Fruit fly (Drosophila melanogaster) whole organism, adult: ENCODE results near the gene aos.

Experiments
- CG11617 ChIP-seq: fragments of 200-800 bp; sonication (Bioruptor generic); optimal IDR thresholded peaks from 2 replicates; lab custom pipeline; 2017; ENCODE audit warnings: mild to moderate bottlenecking, missing biosample characterization, missing genetic modification reagents, missing genetic modification characterization
- CG12768 ChIP-seq: fragments of 200-800 bp; sonication (Bioruptor generic); optimal IDR thresholded peaks from 2 replicates; lab custom pipeline; 2017; ENCODE audit warnings: missing biosample characterization, missing genetic modification characterization, mild to moderate bottlenecking, moderate library complexity, missing genetic modification reagents
- CG14711 ChIP-seq: fragments of 200-800 bp; sonication (Bioruptor generic); optimal IDR thresholded peaks from 2 replicates; lab custom pipeline; 2018; ENCODE audit warnings: missing biosample characterization, mild to moderate bottlenecking, missing genetic modification characterization, moderate library complexity
- CG1620 ChIP-seq: fragments of 200-800 bp; sonication (Bioruptor generic); optimal IDR thresholded peaks from 2 replicates; lab custom pipeline; 2016; ENCODE audit warnings: missing biosample characterization, missing genetic modification characterization
- CG33017 ChIP-seq: fragments of 200-800 bp; sonication (Bioruptor generic); optimal IDR thresholded peaks from 2 replicates; lab custom pipeline; 2018; ENCODE audit warnings: missing biosample characterization, mild to moderate bottlenecking, missing genetic modification characterization, moderate library complexity
- CG5204 ChIP-seq: fragments of 200-800 bp; sonication (Bioruptor generic); optimal IDR thresholded peaks from 2 replicates; lab custom pipeline; 2016; ENCODE audit warnings: missing biosample characterization, missing genetic modification characterization
- CG7045 ChIP-seq: fragments of 200-800 bp; sonication (Bioruptor generic); optimal IDR thresholded peaks from 2 replicates; lab custom pipeline; 2017; ENCODE audit warnings: missing biosample characterization, mild to moderate bottlenecking, missing genetic modification characterization
- CG7101 ChIP-seq: fragments of 200-800 bp; sonication (Bioruptor generic); optimal IDR thresholded peaks from 2 replicates; lab custom pipeline; 2018; ENCODE audit warnings: missing biosample characterization, mild to moderate bottlenecking, missing genetic modification characterization, moderate library complexity
- Clk ChIP-seq: fragments of 200-800 bp; sonication (Bioruptor generic); optimal IDR thresholded peaks from 2 replicates; lab custom pipeline; 2017; ENCODE audit warnings: missing biosample characterization, missing genetic modification characterization
- Crg-1 ChIP-seq: fragments of 200-800 bp; sonication (Bioruptor generic); optimal IDR thresholded peaks from 2 replicates; lab custom pipeline; 2016; ENCODE audit warnings: missing biosample characterization, missing genetic modification characterization
- Hr96 ChIP-seq: fragments of 200-800 bp; sonication (Bioruptor generic); optimal IDR thresholded peaks from 2 replicates; lab custom pipeline; 2016; ENCODE audit warnings: missing biosample characterization, missing genetic modification characterization
- Mnt ChIP-seq: fragments of 200-800 bp; sonication (Bioruptor generic); optimal IDR thresholded peaks from 2 replicates; lab custom pipeline; 2016; ENCODE audit warnings: missing biosample characterization, mild to moderate bottlenecking, missing genetic modification characterization
- bab1 ChIP-seq: fragments of 200-800 bp; sonication (Bioruptor generic); optimal IDR thresholded peaks from 3 replicates; lab custom pipeline; 2019; ENCODE audit warnings: missing biosample characterization, mild to moderate bottlenecking, missing genetic modification characterization, moderate library complexity
- cic ChIP-seq: fragments of 200-800 bp; sonication (Bioruptor generic); optimal IDR thresholded peaks from 2 replicates; lab custom pipeline; 2017; ENCODE audit warnings: missing biosample characterization, mild to moderate bottlenecking, missing genetic modification characterization, moderate library complexity
- cnc ChIP-seq, 2 experiments: fragments of >200 bp; optimal IDR thresholded peaks; 2 replicates each; lab custom pipeline; 2017
- kay ChIP-seq: fragments of 200-800 bp; sonication (Bioruptor generic); peaks from one replicate; lab custom pipeline; 2016; ENCODE audit warnings: missing biosample characterization, missing genetic modification characterization, borderline replicate concordance
- ovo ChIP-seq: fragments of 200-800 bp; sonication (Bioruptor generic); optimal IDR thresholded peaks from 2 replicates; lab custom pipeline; 2016; ENCODE audit warnings: missing biosample characterization, missing genetic modification characterization
- pad ChIP-seq: fragments of 200-800 bp; sonication (Bioruptor generic); optimal IDR thresholded peaks from 3 replicates; lab custom pipeline; 2017; ENCODE audit warnings: missing biosample characterization, missing genetic modification characterization, mild to moderate bottlenecking, moderate library complexity, missing genetic modification reagents
- tj ChIP-seq: fragments of 200-800 bp; sonication (Bioruptor generic); optimal IDR thresholded peaks from 3 replicates; lab custom pipeline; 2017; ENCODE audit warnings: missing biosample characterization, mild to moderate bottlenecking, missing genetic modification characterization, moderate library complexity
- toe ChIP-seq: fragments of 200-800 bp; sonication (Bioruptor generic); optimal IDR thresholded peaks from 2 replicates; lab custom pipeline; 2016; ENCODE audit warnings: missing biosample characterization, missing genetic modification characterization

Gene aos

dm6 chr3L:16493717-16494116 lies 10.3 kb upstream of the aos start:
- TF ChIP-seq CG1620 (GFP tag; lab: Kevin White, UChicago): no peak
- no peak for TF ChIP-seq cnc (optimal IDR thresholded peaks at IDR 0.05; lab: Kevin White, UChicago)
- TF ChIP-seq ovo (GFP tag; lab: Kevin White, UChicago): no peak
- TF ChIP-seq tj (GFP tag; lab: Kevin White, UChicago): no peak
- TF ChIP-seq kay (GFP tag; lab: Kevin White, UChicago): no peak
- no peak for TF ChIP-seq CG7045 (GFP tag; lab: Kevin White, UChicago)
- no peak for TF ChIP-seq pad (GFP tag; lab: Kevin White, UChicago)
- TF ChIP-seq CG7101 (tag; lab: Kevin White, UChicago): no peak
- TF ChIP-seq CG5204 (GFP tag; lab: Kevin White, UChicago): no peak
- TF ChIP-seq cic (GFP tag; lab: Kevin White, UChicago): no peak
- no peak for TF ChIP-seq Clk
- no peak for TF ChIP-seq bab1
- TF ChIP-seq CG33017: no peak
- no peak for TF ChIP-seq CG12768
- no peak for TF ChIP-seq toe (GFP tag; lab: Kevin White, UChicago)
- TF ChIP-seq Hr96 (GFP tag; lab: Kevin White, UChicago): no peak
- TF ChIP-seq CG14711: no peak
- no peak for TF ChIP-seq Mnt (GFP tag; lab: Kevin White, UChicago)
- no peak for TF ChIP-seq CG11617

dm6 chr3L:16491006-16491605 lies 7.7 kb upstream of the aos start:
- no peak for TF ChIP-seq CG33017
- no peak for TF ChIP-seq CG7101 (tag; lab: Kevin White, UChicago)
- no peak for TF ChIP-seq bab1
- TF ChIP-seq cic (GFP tag; lab: Kevin White, UChicago): no peak
- TF ChIP-seq Hr96 (GFP tag; lab: Kevin White, UChicago): no peak
- TF ChIP-seq ovo (GFP tag; lab: Kevin White, UChicago): no peak
- TF ChIP-seq CG14711: no peak
- TF ChIP-seq CG7045 (GFP tag; lab: Kevin White, UChicago): no peak
- no peak for TF ChIP-seq CG1620 (GFP tag; lab: Kevin White, UChicago)
- TF ChIP-seq CG11617: no peak
- TF ChIP-seq cnc (optimal IDR thresholded peaks at IDR 0.05; lab: Kevin White, UChicago): no peak
- no peak for TF ChIP-seq pad (GFP tag; lab: Kevin White, UChicago)

- no peak for TF ChIP-seq ovo (GFP tag; lab: Kevin White, UChicago)
- TF ChIP-seq Mnt (GFP tag; lab: Kevin White, UChicago): no peak
- TF ChIP-seq CG33017: no peak
- TF ChIP-seq CG14711: no peak
- no peak for TF ChIP-seq CG7045 (GFP tag; lab: Kevin White, UChicago)
- no peak for TF ChIP-seq kay (GFP tag; lab: Kevin White, UChicago)
- TF ChIP-seq cnc (optimal IDR thresholded peaks at IDR 0.05; lab: Kevin White, UChicago): no peak
- no peak for TF ChIP-seq tj (GFP tag; lab: Kevin White, UChicago)
- no peak for TF ChIP-seq toe (GFP tag; lab: Kevin White, UChicago)
- no peak for TF ChIP-seq Crg-1 (GFP tag; lab: Kevin White, UChicago)
- no peak for TF ChIP-seq CG11617
- no peak for TF ChIP-seq cic (GFP tag; lab: Kevin White, UChicago)
- no peak for TF ChIP-seq Hr96 (GFP tag; lab: Kevin White, UChicago)
- no peak for TF ChIP-seq CG12768
- TF ChIP-seq CG5204 (GFP tag; lab: Kevin White, UChicago): no peak
- TF ChIP-seq CG7101 (tag; lab: Kevin White, UChicago): no peak
- TF ChIP-seq bab1: no peak
- no peak for TF ChIP-seq Clk
- no peak for TF ChIP-seq CG1620 (GFP tag; lab: Kevin White, UChicago)
- TF ChIP-seq pad (GFP tag; lab: Kevin White, UChicago): no peak
Observed at dm6 chr3L:16490583-16490880, 7.1 kb upstream of the aos start.

- TF ChIP-seq cnc (optimal IDR thresholded peaks at IDR 0.05; lab: Kevin White, UChicago): no peak
- TF ChIP-seq Mnt (GFP tag; lab: Kevin White, UChicago): no peak
- no peak for TF ChIP-seq CG12768
- no peak for TF ChIP-seq kay (GFP tag; lab: Kevin White, UChicago)
- no peak for TF ChIP-seq ovo (GFP tag; lab: Kevin White, UChicago)
- no peak for TF ChIP-seq tj (GFP tag; lab: Kevin White, UChicago)
- TF ChIP-seq Clk: no peak
- no peak for TF ChIP-seq CG33017
- TF ChIP-seq CG1620 (GFP tag; lab: Kevin White, UChicago): no peak
- no peak for TF ChIP-seq CG7101 (tag; lab: Kevin White, UChicago)
- TF ChIP-seq CG7045 (GFP tag; lab: Kevin White, UChicago): no peak
- no peak for TF ChIP-seq bab1
Observed at dm6 chr3L:16489822-16490582, 6.6 kb upstream of the aos start.

dm6 chr3L:16489283-16489682 lies 5.8 kb upstream of the aos start:
- no peak for TF ChIP-seq CG14711
- no peak for TF ChIP-seq Crg-1 (GFP tag; lab: Kevin White, UChicago)
- TF ChIP-seq kay (GFP tag; lab: Kevin White, UChicago): no peak
- TF ChIP-seq toe (GFP tag; lab: Kevin White, UChicago): no peak
- no peak for TF ChIP-seq Clk
- no peak for TF ChIP-seq cnc (optimal IDR thresholded peaks at IDR 0.05; lab: Kevin White, UChicago)
- TF ChIP-seq Mnt (GFP tag; lab: Kevin White, UChicago): no peak
- TF ChIP-seq CG5204 (GFP tag; lab: Kevin White, UChicago): no peak
- no peak for TF ChIP-seq Hr96 (GFP tag; lab: Kevin White, UChicago)
- no peak for TF ChIP-seq tj (GFP tag; lab: Kevin White, UChicago)
- TF ChIP-seq CG33017: no peak
- no peak for TF ChIP-seq pad (GFP tag; lab: Kevin White, UChicago)
- no peak for TF ChIP-seq CG7101 (tag; lab: Kevin White, UChicago)
- no peak for TF ChIP-seq CG7045 (GFP tag; lab: Kevin White, UChicago)
- no peak for TF ChIP-seq CG1620 (GFP tag; lab: Kevin White, UChicago)
- TF ChIP-seq bab1: no peak
- TF ChIP-seq CG11617: no peak
- TF ChIP-seq CG12768: no peak
